Worm (Caenorhabditis elegans) whole organism, late embryonic: Measurements from ENCODE around the gene mltn-9.

Experiments
- C08G9.2 ChIP-seq: sonication (generic microtip); optimal IDR thresholded peaks from 2 replicates; lab custom pipeline; 2016; ENCODE audit warnings: mild to moderate bottlenecking, missing genetic modification characterization, moderate library complexity, missing compliant biosample characterization
- C38D4.7 ChIP-seq: fragments of 200-800 bp; sonication (Bioruptor generic); optimal IDR thresholded peaks from 2 replicates; lab custom pipeline; 2018; ENCODE audit warnings: mild to moderate bottlenecking, missing genetic modification characterization, moderate library complexity, missing compliant biosample characterization
- K09A11.1 ChIP-seq: sonication (generic microtip); optimal IDR thresholded peaks from 2 replicates; lab custom pipeline; 2017; ENCODE audit warnings: antibody characterized with exemption, mild to moderate bottlenecking, missing genetic modification characterization, missing compliant biosample characterization; ENCODE audit not compliant: insufficient read depth
- T23F11.4 ChIP-seq: fragments of 200-800 bp; sonication (Bioruptor generic); optimal IDR thresholded peaks from 2 replicates; lab custom pipeline; 2018; ENCODE audit warnings: mild to moderate bottlenecking, missing genetic modification characterization, missing compliant biosample characterization
- ahr-1 ChIP-seq: sonication (generic microtip); optimal IDR thresholded peaks from 2 replicates; lab custom pipeline; 2016; ENCODE audit warnings: missing genetic modification characterization, missing compliant biosample characterization
- ama-1 ChIP-seq: fragments of 150-350 bp; optimal IDR thresholded peaks from 2 replicates; lab custom pipeline; 2014
- ceh-14 ChIP-seq: sonication (generic microtip); optimal IDR thresholded peaks from 2 replicates; lab custom pipeline; 2016; ENCODE audit warnings: missing genotype, missing genetic modification characterization, missing compliant biosample characterization
- ceh-19 ChIP-seq: fragments of 200-800 bp; sonication (Bioruptor generic); optimal IDR thresholded peaks from 2 replicates; lab custom pipeline; 2018; ENCODE audit warnings: mild to moderate bottlenecking, missing genetic modification characterization, missing compliant biosample characterization
- ceh-24 ChIP-seq: sonication (generic microtip); optimal IDR thresholded peaks from 2 replicates; lab custom pipeline; 2016; ENCODE audit warnings: mild to moderate bottlenecking, missing genetic modification characterization, missing compliant biosample characterization
- ceh-30 ChIP-seq: fragments of 150-350 bp; optimal IDR thresholded peaks from 2 replicates; lab custom pipeline; 2014; ENCODE audit warnings: missing biosample characterization, missing genetic modification characterization
- ceh-6 ChIP-seq: fragments of 200-800 bp; sonication (Bioruptor generic); optimal IDR thresholded peaks from 2 replicates; lab custom pipeline; 2018; ENCODE audit warnings: mild to moderate bottlenecking, missing genetic modification characterization, missing compliant biosample characterization
- ceh-9 ChIP-seq: sonication (generic microtip); optimal IDR thresholded peaks from 2 replicates; lab custom pipeline; 2016; ENCODE audit warnings: mild to moderate bottlenecking, missing genetic modification characterization, inconsistent platforms, missing compliant biosample characterization
- che-1 ChIP-seq: sonication (generic microtip); optimal IDR thresholded peaks from 2 replicates; lab custom pipeline; 2016; ENCODE audit warnings: mild to moderate bottlenecking, missing genetic modification characterization, missing compliant biosample characterization
- eyg-1 ChIP-seq: sonication (generic microtip); optimal IDR thresholded peaks from 2 replicates; lab custom pipeline; 2016; ENCODE audit warnings: missing genotype, missing genetic modification characterization, missing compliant biosample characterization
- fax-1 ChIP-seq: sonication (generic microtip); optimal IDR thresholded peaks from 2 replicates; lab custom pipeline; 2016; ENCODE audit warnings: missing genotype, missing genetic modification characterization, missing compliant biosample characterization
- hlh-13 ChIP-seq: fragments of 200-800 bp; sonication (Bioruptor generic); optimal IDR thresholded peaks from 2 replicates; lab custom pipeline; 2018; ENCODE audit warnings: mild to moderate bottlenecking, missing genetic modification characterization, missing compliant biosample characterization
- hlh-30 ChIP-seq: sonication (generic microtip); optimal IDR thresholded peaks from 2 replicates; lab custom pipeline; 2017; ENCODE audit warnings: antibody characterized with exemption, missing genetic modification characterization, missing compliant biosample characterization; ENCODE audit not compliant: insufficient read depth
- madf-2 ChIP-seq: sonication (generic microtip); optimal IDR thresholded peaks from 2 replicates; lab custom pipeline; 2017; ENCODE audit warnings: missing genetic modification characterization, missing compliant biosample characterization
- nfya-1 ChIP-seq: sonication (generic microtip); optimal IDR thresholded peaks from 2 replicates; lab custom pipeline; 2017; ENCODE audit warnings: missing genetic modification characterization, mild to moderate bottlenecking, missing compliant biosample characterization, antibody characterized with exemption, moderate library complexity
- odd-2 ChIP-seq: sonication (generic microtip); optimal IDR thresholded peaks from 2 replicates; lab custom pipeline; 2017; ENCODE audit warnings: antibody characterized with exemption, mild to moderate bottlenecking, missing genetic modification characterization, missing compliant biosample characterization
- pat-9 ChIP-seq: fragments of 200-800 bp; sonication (Bioruptor generic); optimal IDR thresholded peaks from 2 replicates; lab custom pipeline; 2018; ENCODE audit warnings: mild to moderate bottlenecking, missing genetic modification characterization, moderate library complexity, missing compliant biosample characterization
- pax-1 ChIP-seq: fragments of 150-350 bp; optimal IDR thresholded peaks from 2 replicates; lab custom pipeline; 2014; ENCODE audit warnings: missing biosample characterization, missing genetic modification characterization
- pha-2 ChIP-seq: sonication (generic microtip); optimal IDR thresholded peaks from 2 replicates; lab custom pipeline; 2017; ENCODE audit warnings: mild to moderate bottlenecking, missing genetic modification characterization, missing compliant biosample characterization
- pha-4 ChIP-seq: fragments of 150-350 bp; optimal IDR thresholded peaks from 2 replicates; lab custom pipeline; 2018; ENCODE audit warnings: missing biosample characterization, missing genetic modification reagents, missing genetic modification characterization
- ref-2 ChIP-seq: sonication (generic microtip); optimal IDR thresholded peaks from 2 replicates; lab custom pipeline; 2016; ENCODE audit warnings: missing genetic modification characterization, missing compliant biosample characterization
- rnt-1 ChIP-seq: sonication (generic microtip); optimal IDR thresholded peaks from 2 replicates; lab custom pipeline; 2016; ENCODE audit warnings: missing genetic modification characterization, missing compliant biosample characterization
- sdc-2 ChIP-seq: sonication (generic microtip); optimal IDR thresholded peaks from 2 replicates; lab custom pipeline; 2016; ENCODE audit warnings: missing genotype, missing genetic modification characterization, missing compliant biosample characterization
- tbx-7 ChIP-seq: sonication (generic microtip); optimal IDR thresholded peaks from 2 replicates; lab custom pipeline; 2016; ENCODE audit warnings: missing genotype, missing genetic modification characterization, missing compliant biosample characterization
- ttx-3 ChIP-seq: sonication (generic microtip); optimal IDR thresholded peaks from 2 replicates; lab custom pipeline; 2016; ENCODE audit warnings: missing genetic modification reagents, missing genetic modification characterization, missing compliant biosample characterization
- unc-42 ChIP-seq: sonication (generic microtip); optimal IDR thresholded peaks from 2 replicates; lab custom pipeline; 2016; ENCODE audit warnings: missing genotype, missing genetic modification characterization, missing compliant biosample characterization
- unc-55 ChIP-seq: sonication (generic microtip); optimal IDR thresholded peaks from 2 replicates; lab custom pipeline; 2017; ENCODE audit warnings: missing biosample characterization, missing genetic modification reagents, missing genetic modification characterization
- ztf-16 ChIP-seq: sonication (generic microtip); optimal IDR thresholded peaks from 2 replicates; lab custom pipeline; 2017; ENCODE audit warnings: missing genetic modification characterization, missing compliant biosample characterization

Gene mltn-9

ce11 chrII:14582206-14582605 lies 33.6 kb upstream of the mltn-9 start, which contains the start of gene C01G12.3:
Gene C01G12.3, minus strand, starts transcription at chrII:14582306.
- TF ChIP-seq che-1 (no peak), pax-1 (tag; lab: Kevin White, UChicago) (no peak), hlh-13 (GFP tag; lab: Kevin White, UChicago) (no peak), tbx-7 (tag; lab: Kevin White, UChicago) (no peak), rnt-1 (tag; lab: Kevin White, UChicago) (no peak), pha-4 (no peak), eyg-1 (tag; lab: Kevin White, UChicago) (no peak), nfya-1 (no peak)

- TF ChIP-seq pax-1 (tag; lab: Kevin White, UChicago) (no peak), ref-2 (no peak), che-1 (no peak), ceh-9 (no peak), unc-42 (tag; lab: Kevin White, UChicago) (no peak)
These were observed 28.4 kb upstream of the mltn-9 start, which contains the start of gene C01G12.5 for ce11 chrII:14587407-14587806. Gene C01G12.5, minus strand, starts transcription at chrII:14587507.

ce11 chrII:14588162-14588561 lies 27.7 kb upstream of the mltn-9 start, which contains the start of gene nspb-10:
Gene nspb-10, minus strand, starts transcription at chrII:14588262.
- TF ChIP-seq T23F11.4 (GFP tag; lab: Kevin White, UChicago), result no peak
- TF ChIP-seq hlh-30 (tag; lab: Kevin White, UChicago), result no peak
- no peak for TF ChIP-seq ahr-1 (tag; lab: Kevin White, UChicago)
- no peak for TF ChIP-seq unc-55 (GFP tag; lab: Kevin White, UChicago)
- no peak for TF ChIP-seq C38D4.7
- TF ChIP-seq rnt-1 (tag; lab: Kevin White, UChicago), result no peak
- TF ChIP-seq pat-9 (tag; lab: Kevin White, UChicago), result no peak
- no peak for TF ChIP-seq sdc-2 (tag; lab: Kevin White, UChicago)
- no peak for TF ChIP-seq K09A11.1 (tag; lab: Kevin White, UChicago)
- no peak for TF ChIP-seq ceh-19
- no peak for TF ChIP-seq ceh-30 (tag; lab: Kevin White, UChicago)
- no peak for TF ChIP-seq fax-1 (tag; lab: Kevin White, UChicago)
- TF ChIP-seq unc-42 (tag; lab: Kevin White, UChicago), result no peak
- TF ChIP-seq ama-1, result no peak
- TF ChIP-seq ceh-24 (tag; lab: Kevin White, UChicago), result no peak
- no peak for TF ChIP-seq pha-2 (tag; lab: Kevin White, UChicago)
- no peak for TF ChIP-seq C08G9.2 (tag; lab: Kevin White, UChicago)
- TF ChIP-seq hlh-13 (GFP tag; lab: Kevin White, UChicago), result no peak

- no peak for TF ChIP-seq ceh-6 (GFP tag; lab: Kevin White, UChicago)
- no peak for TF ChIP-seq ztf-16
- no peak for TF ChIP-seq rnt-1 (tag; lab: Kevin White, UChicago)
These were observed 24.1 kb upstream of the mltn-9 start, which contains the start of gene C01G12.7 for ce11 chrII:14591699-14592098. Gene C01G12.7, minus strand, starts transcription at chrII:14591893.

ce11 chrII:14592629-14593028 lies 23.2 kb upstream of the mltn-9 start:
- TF ChIP-seq odd-2 (tag; lab: Kevin White, UChicago) (no peak), pha-4 (no peak), ceh-14 (tag; lab: Kevin White, UChicago) (no peak), pax-1 (tag; lab: Kevin White, UChicago) (no peak), madf-2 (tag; lab: Kevin White, UChicago) (no peak)
- TF ChIP-seq, all 69 proteins: peak for 0

- no peak for TF ChIP-seq C08G9.2 (tag; lab: Kevin White, UChicago)
- no peak for TF ChIP-seq ttx-3 (tag; lab: Kevin White, UChicago)
- no peak for TF ChIP-seq madf-2 (tag; lab: Kevin White, UChicago)
- TF ChIP-seq ztf-16, result no peak
- TF ChIP-seq tbx-7 (tag; lab: Kevin White, UChicago), result no peak
- TF ChIP-seq, all 69 proteins: peak for 0
These were observed 22.6 kb upstream of the mltn-9 start, which contains the start of gene catp-4 for ce11 chrII:14593281-14593680. Gene catp-4, plus strand, starts transcription at chrII:14593581.
